Fruit fly (Drosophila melanogaster) Kc167 (cell line): ENCODE measurements around the gene CG33489.

ENCODE experiments used
- Myc ChIP-seq: fragments of >200 bp; optimal IDR thresholded peaks from 2 replicates; lab custom pipeline; 2017; ENCODE audit warnings: missing external identifiers
- Sin3A ChIP-seq: fragments of >200 bp; optimal IDR thresholded peaks from 2 replicates; lab custom pipeline; 2018; ENCODE audit warnings: missing external identifiers
- h ChIP-seq: fragments of >200 bp; optimal IDR thresholded peaks from 3 replicates; lab custom pipeline; 2018; ENCODE audit warnings: missing external identifiers
- insv ChIP-seq: fragments of >200 bp; optimal IDR thresholded peaks from 3 replicates; lab custom pipeline; 2018; ENCODE audit warnings: missing external identifiers
- psq ChIP-seq: fragments of >200 bp; optimal IDR thresholded peaks from 2 replicates; lab custom pipeline; 2017; ENCODE audit warnings: missing external identifiers

DNA sequence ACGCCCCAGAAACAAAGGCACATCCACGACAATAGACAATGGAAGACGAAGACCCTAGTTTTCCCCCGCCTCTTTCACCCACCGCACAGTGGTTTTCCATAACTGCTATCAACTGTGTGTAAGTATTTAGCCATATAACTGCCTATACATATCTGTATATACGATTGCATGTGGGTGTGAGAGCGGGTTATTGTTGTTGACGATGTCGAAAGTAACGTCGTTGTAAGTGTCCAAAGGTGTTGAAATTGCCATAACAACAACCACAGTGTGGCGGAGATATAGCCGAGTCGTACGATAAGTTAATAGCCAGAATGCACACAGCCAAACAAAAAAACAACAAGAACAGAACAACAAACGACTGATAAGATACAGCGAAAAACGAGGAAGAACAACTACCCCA, 45.5 kb downstream of the CG33489 start:
- no peak for TF ChIP-seq h (lab: Kevin White, UChicago)
- TF ChIP-seq Myc (lab: Kevin White, UChicago), result no peak
- TF ChIP-seq psq (lab: Kevin White, UChicago), result no peak
- no peak for TF ChIP-seq Sin3A (lab: Kevin White, UChicago)
- no peak for TF ChIP-seq insv (lab: Kevin White, UChicago)
